Fruit fly (Drosophila melanogaster) whole organism, wandering third instar larva: ENCODE data around the gene CG34398.

Experiments
- CrebA ChIP-seq: fragments of 200-800 bp; sonication (Bioruptor generic); optimal IDR thresholded peaks from 2 replicates; lab custom pipeline; 2016; ENCODE audit warnings: missing biosample characterization, mild to moderate bottlenecking, missing genetic modification characterization, borderline replicate concordance
- Hnf4 ChIP-seq: fragments of 200-800 bp; sonication (Bioruptor generic); optimal IDR thresholded peaks from 2 replicates; lab custom pipeline; 2016; ENCODE audit warnings: missing biosample characterization, mild to moderate bottlenecking, missing genetic modification characterization
- Hr78 ChIP-seq: fragments of >200 bp; optimal IDR thresholded peaks from 2 replicates; lab custom pipeline; 2017; ENCODE audit warnings: missing biosample characterization, missing genetic modification characterization
- jim ChIP-seq: fragments of 175-275, 200-325 bp; sonication (Bioruptor generic); optimal IDR thresholded peaks from 2 replicates; lab custom pipeline; 2016; ENCODE audit warnings: missing biosample characterization, mild to moderate bottlenecking, missing genetic modification characterization
- sv ChIP-seq: fragments of 200-800 bp; sonication (Bioruptor generic); optimal IDR thresholded peaks from 3 replicates; lab custom pipeline; 2016; ENCODE audit warnings: missing biosample characterization, missing genetic modification characterization
- tai ChIP-seq: sonication (Bioruptor generic); optimal IDR thresholded peaks from 2 replicates; lab custom pipeline; 2016; ENCODE audit warnings: missing biosample characterization, missing genetic modification characterization

DNA sequence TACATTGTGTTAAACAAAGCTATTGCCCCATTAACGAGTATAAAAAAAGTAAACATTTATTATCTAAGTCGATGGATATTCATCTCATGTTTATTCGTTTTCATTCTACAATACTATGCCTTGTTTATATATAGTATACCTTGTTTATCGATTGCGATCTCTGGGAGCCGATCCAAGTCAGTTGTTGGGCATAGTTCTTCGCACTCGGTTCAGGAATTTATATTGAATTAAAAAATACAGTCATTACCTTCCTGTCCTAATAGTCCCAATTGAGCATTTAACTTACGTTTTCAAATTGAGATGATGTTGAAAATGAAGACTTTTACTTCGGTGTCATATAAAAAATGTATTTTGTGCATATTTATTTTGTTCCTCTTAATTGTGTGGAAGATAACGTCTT lies 66.1 kb downstream of the CG34398 start, which contains the start of gene CG32984:
- TF ChIP-seq tai (no peak), Hr78 (GFP tag; lab: Kevin White, UChicago) (no peak), CrebA (no peak), Hnf4 (GFP tag; lab: Kevin White, UChicago) (no peak), jim (no peak), sv (GFP tag; lab: Kevin White, UChicago) (no peak)
